Worm (Caenorhabditis elegans) whole organism, L1 larva: ENCODE results near the gene F26F2.4.

Source experiments
- elt-3 ChIP-seq, 6 experiments: fragments of 150-350 bp in 1 of 6; sonication (generic microtip); optimal IDR thresholded peaks; 2 replicates each; lab custom pipeline; 2017 to 2018; ENCODE audit warnings: missing biosample characterization in 6 of 6, missing genetic modification characterization in 6 of 6, inconsistent platforms in 1 of 6
- hpl-2 ChIP-seq: fragments of 150-350 bp; optimal IDR thresholded peaks from 2 replicates; lab custom pipeline; 2014; ENCODE audit warnings: missing biosample characterization, missing genetic modification reagents, missing genetic modification characterization
- nhr-77 ChIP-seq: fragments of 150-350 bp; optimal IDR thresholded peaks from 2 replicates; lab custom pipeline; 2014; ENCODE audit warnings: missing biosample characterization, missing genetic modification characterization
- snpc-4 ChIP-seq: fragments of 150-350 bp; optimal IDR thresholded peaks from 2 replicates; lab custom pipeline; 2014; ENCODE audit warnings: missing biosample characterization, missing genetic modification characterization
- unc-30 ChIP-seq: sonication (generic microtip); optimal IDR thresholded peaks from 2 replicates; lab custom pipeline; 2017; ENCODE audit warnings: missing biosample characterization, missing genetic modification characterization
- zip-4 ChIP-seq: fragments of 200-800 bp; sonication (Bioruptor generic); optimal IDR thresholded peaks from 2 replicates; lab custom pipeline; 2018; ENCODE audit warnings: mild to moderate bottlenecking, missing genetic modification characterization, moderate library complexity, missing compliant biosample characterization

ce11 chrV:20573392-20573791 lies 4.3 kb downstream of the F26F2.4 start, which contains the start of gene F26F2.5:
- TF ChIP-seq nhr-77 (tag; lab: Kevin White, UChicago): no peak
- no peak for TF ChIP-seq zip-4 (GFP tag; lab: Kevin White, UChicago)
- no peak for TF ChIP-seq elt-3 (tag; optimal IDR thresholded peaks at IDR 0.05; lab: Kevin White, UChicago)
- TF ChIP-seq hpl-2 (GFP tag; lab: Kevin White, UChicago): no peak
- TF ChIP-seq unc-30: no peak
- TF ChIP-seq snpc-4: no peak
